Worm (Caenorhabditis elegans) whole organism, L4 larva: ENCODE data around the gene srsx-26.

Source experiments
- ZK546.5 ChIP-seq, 2 experiments: sonication (generic microtip); optimal IDR thresholded peaks; 2 replicates each; lab custom pipeline; 2017; ENCODE audit warnings: missing biosample characterization in 2 of 2, missing genetic modification characterization in 2 of 2
- ama-1 ChIP-seq: fragments of 150-350 bp; optimal IDR thresholded peaks from 2 replicates; lab custom pipeline; 2014; ENCODE audit warnings: inconsistent platforms, mixed read lengths
- ceh-82 ChIP-seq: sonication (generic microtip); optimal IDR thresholded peaks from 2 replicates; lab custom pipeline; 2017; ENCODE audit warnings: missing biosample characterization, missing genetic modification characterization
- jun-1 ChIP-seq: fragments of 150-350 bp; optimal IDR thresholded peaks from 2 replicates; lab custom pipeline; 2014; ENCODE audit warnings: missing biosample characterization, missing genetic modification reagents, missing genetic modification characterization
- lin-39 ChIP-seq: fragments of 150-350 bp; optimal IDR thresholded peaks from 2 replicates; lab custom pipeline; 2014; ENCODE audit warnings: missing biosample characterization, missing genetic modification reagents, missing genetic modification characterization
- mdl-1 ChIP-seq, 2 experiments: fragments of 150-350 bp in 1 of 2; sonication (generic microtip) in 1 of 2; optimal IDR thresholded peaks; 2 replicates each; lab custom pipeline; 2014 to 2017; ENCODE audit warnings: missing biosample characterization in 2 of 2, missing genetic modification characterization in 2 of 2
- nhr-111 ChIP-seq: fragments of 200-800 bp; sonication (Bioruptor generic); optimal IDR thresholded peaks from 2 replicates; lab custom pipeline; 2018; ENCODE audit warnings: mild to moderate bottlenecking, missing genetic modification characterization, missing compliant biosample characterization
- pqm-1 ChIP-seq: sonication (generic microtip); optimal IDR thresholded peaks from 2 replicates; lab custom pipeline; 2017; ENCODE audit warnings: missing biosample characterization, missing genetic modification characterization
- sdz-12 ChIP-seq: fragments of 200-800 bp; sonication (Bioruptor generic); optimal IDR thresholded peaks from 2 replicates; lab custom pipeline; 2018; ENCODE audit warnings: mild to moderate bottlenecking, missing genetic modification characterization, missing compliant biosample characterization
- unc-62 ChIP-seq, 3 experiments: fragments of 150-350 bp in 1 of 3; sonication (generic microtip); optimal IDR thresholded peaks in 2 of 3; peaks in 1 of 3; 1 replicate in 1 of 3; 2 replicates in 2 of 3; lab custom pipeline; 2014 to 2017; ENCODE audit warnings: missing biosample characterization in 3 of 3, missing genetic modification characterization in 3 of 3, missing genetic modification reagents in 3 of 3, missing genotype in 1 of 3
- ztf-11 ChIP-seq: fragments of 150-350 bp; optimal IDR thresholded peaks from 2 replicates; lab custom pipeline; 2014; ENCODE audit warnings: missing biosample characterization, missing genetic modification characterization

DNA sequence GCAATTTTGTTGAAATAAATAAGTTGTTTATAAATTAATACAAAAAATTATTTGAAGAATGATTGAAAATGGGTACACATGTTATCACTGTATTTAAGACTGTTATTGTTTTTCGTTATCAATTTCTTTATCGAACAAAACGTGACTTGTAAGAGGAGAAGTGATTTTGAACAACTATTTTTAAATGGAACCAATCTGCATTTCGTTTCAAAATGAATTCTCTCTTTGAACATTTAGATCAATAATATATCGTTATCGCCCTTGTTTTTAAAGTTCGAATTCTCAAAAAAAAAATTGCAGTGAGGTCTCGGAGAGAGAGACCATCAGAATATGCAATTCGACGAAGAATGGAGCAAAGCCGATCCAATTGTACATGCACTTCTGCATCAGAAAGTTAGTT is 30.8 kb downstream of the srsx-26 start, which contains the start of gene cul-5:
- TF ChIP-seq ztf-11 (tag; lab: Kevin White, UChicago) (no peak), jun-1 (no peak), ceh-82 (tag; lab: Kevin White, UChicago) (no peak), pqm-1 (no peak), mdl-1 (tag; optimal IDR thresholded peaks at IDR 0.05; lab: Kevin White, UChicago) (no peak), unc-62 (GFP tag; optimal IDR thresholded peaks at IDR 0.05 in 1 of 2; lab: Kevin White, UChicago) (no peak), unc-62 (tag; optimal IDR thresholded peaks at IDR 0.05; lab: Kevin White, UChicago) (no peak), sdz-12 (no peak), lin-39 (tag; lab: Kevin White, UChicago) (no peak), ZK546.5 (tag; optimal IDR thresholded peaks at IDR 0.05; lab: Kevin White, UChicago) (no peak), ama-1 (lab: Kevin White, UChicago) (no peak), nhr-111 (GFP tag; lab: Kevin White, UChicago) (no peak)
